Fruit fly (Drosophila melanogaster) whole organism: ENCODE results near the gene CG33288.

Experiments used
- CG8478 ChIP-seq: fragments of >200 bp; optimal IDR thresholded peaks from 2 replicates; lab custom pipeline; 2018; ENCODE audit warnings: inconsistent platforms
- Dll ChIP-seq: fragments of >200 bp; optimal IDR thresholded peaks from 2 replicates; lab custom pipeline; 2017
- EcR ChIP-seq, 2 experiments: fragments of >200 bp; optimal IDR thresholded peaks; 2 replicates each; lab custom pipeline; 2017; ENCODE audit warnings: missing biosample characterization in 2 of 2, missing genetic modification characterization in 2 of 2, missing genetic modification reagents in 2 of 2
- pan ChIP-seq: fragments of >200 bp; optimal IDR thresholded peaks from 2 replicates; lab custom pipeline; 2017
- psq ChIP-seq: fragments of >200 bp; optimal IDR thresholded peaks from 2 replicates; lab custom pipeline; 2017
- usp ChIP-seq: fragments of >200 bp; optimal IDR thresholded peaks from 2 replicates; lab custom pipeline; 2017; ENCODE audit warnings: missing biosample characterization, missing genetic modification characterization, mixed read lengths

The CG33288 gene

dm6 chr3L:21465261-21466112 is 37.9 kb downstream of the CG33288 start:
- TF ChIP-seq psq (lab: Kevin White, UChicago): no peak

DNA sequence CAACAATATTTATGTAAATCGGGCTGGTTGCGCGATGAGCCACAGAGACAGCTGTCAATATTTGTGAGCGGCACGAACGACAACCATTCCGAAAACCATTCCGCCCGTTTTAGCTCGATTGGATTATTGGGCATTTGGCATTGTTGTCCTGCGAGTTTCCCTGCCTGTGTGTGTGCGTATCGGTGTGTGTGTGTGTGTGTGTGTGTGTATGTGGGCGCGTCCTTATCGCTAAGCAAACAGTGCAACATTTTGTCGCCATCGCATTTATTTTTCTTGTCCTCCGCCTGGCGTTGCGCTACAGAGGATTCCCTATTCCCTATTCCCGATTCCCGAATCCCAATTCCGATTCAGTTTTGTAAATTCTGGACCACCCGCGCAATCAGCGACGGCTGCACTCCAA is 44.3 kb downstream of the CG33288 start:
- TF ChIP-seq Dll (no peak), pan (lab: Kevin White, UChicago) (no peak), usp (GFP tag; lab: Kevin White, UChicago) (no peak), EcR (GFP tag; optimal IDR thresholded peaks at IDR 0.05; lab: Kevin White, UChicago) (no peak), psq (lab: Kevin White, UChicago) (no peak), CG8478 (lab: Kevin White, UChicago) (no peak)

- TF ChIP-seq usp (GFP tag; lab: Kevin White, UChicago): no peak
- no peak for TF ChIP-seq Dll
- peak; percentile 88 for TF ChIP-seq CG8478 (lab: Kevin White, UChicago)
- TF ChIP-seq EcR (GFP tag; optimal IDR thresholded peaks at IDR 0.05; lab: Kevin White, UChicago): no peak
Measured at dm6 chr3L:21476429-21477006, 48.9 kb downstream of the CG33288 start, which contains the start of gene croc. croc (minus strand) TSS chr3L:21476479.

DNA sequence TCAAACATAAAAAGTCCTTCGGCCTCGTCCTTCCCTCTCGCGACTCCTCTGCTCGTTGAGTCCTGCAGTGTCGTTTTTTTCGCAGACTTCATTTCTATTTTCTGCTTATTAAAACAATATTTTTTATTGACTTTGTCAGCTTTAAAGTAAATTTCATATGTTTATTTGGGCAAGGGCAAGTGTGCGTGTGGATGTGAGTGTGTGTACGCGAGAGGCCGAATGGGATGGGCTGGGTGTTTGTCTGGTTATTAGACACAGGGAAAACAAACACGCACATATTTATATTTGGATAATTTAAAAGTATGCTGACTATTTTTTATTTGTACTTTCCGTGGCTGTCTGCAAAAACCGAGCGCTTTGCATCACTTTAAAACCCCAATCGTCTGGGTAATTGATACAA is 50.3 kb downstream of the CG33288 start:
- TF ChIP-seq EcR (GFP tag; optimal IDR thresholded peaks at IDR 0.05; lab: Kevin White, UChicago) (no peak), CG8478 (lab: Kevin White, UChicago) (no peak), pan (lab: Kevin White, UChicago) (no peak), usp (GFP tag; lab: Kevin White, UChicago) (no peak), Dll (no peak), psq (lab: Kevin White, UChicago) (no peak)

dm6 chr3L:21479636-21480035 is 52.0 kb downstream of the CG33288 start:
- peak; percentile 8 for TF ChIP-seq Dll
- TF ChIP-seq usp (GFP tag; lab: Kevin White, UChicago): no peak
- TF ChIP-seq CG8478 (lab: Kevin White, UChicago): peak; percentile 67
- TF ChIP-seq EcR (GFP tag; optimal IDR thresholded peaks at IDR 0.05; lab: Kevin White, UChicago): no peak
- TF ChIP-seq psq (lab: Kevin White, UChicago): no peak
- no peak for TF ChIP-seq pan (lab: Kevin White, UChicago)

DNA sequence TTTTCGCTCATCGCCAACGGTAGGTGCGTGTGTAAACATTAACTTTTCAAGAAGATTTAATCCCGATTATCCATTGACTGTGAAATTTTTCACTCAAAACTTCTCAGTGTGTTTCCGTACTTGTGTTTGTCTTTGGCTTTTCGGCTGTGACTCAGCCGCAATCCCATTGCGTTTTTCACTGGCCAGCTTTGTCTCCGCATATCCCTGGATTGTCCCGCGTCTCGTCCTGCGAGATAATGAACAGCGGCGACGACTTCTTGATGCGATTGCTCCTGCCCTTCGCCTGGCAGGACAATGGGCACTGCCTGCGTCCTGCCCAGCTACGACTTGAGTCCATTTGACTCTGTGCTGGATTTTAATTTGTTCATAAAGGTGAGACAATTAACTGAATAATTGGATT is 54.5 kb downstream of the CG33288 start:
- TF ChIP-seq psq (lab: Kevin White, UChicago) (no peak), Dll (no peak), EcR (GFP tag; optimal IDR thresholded peaks at IDR 0.05; lab: Kevin White, UChicago) (no peak), usp (GFP tag; lab: Kevin White, UChicago) (no peak), CG8478 (lab: Kevin White, UChicago) (no peak), pan (lab: Kevin White, UChicago) (no peak)
